Worm (Caenorhabditis elegans): ENCODE results near the gene zig-5.

DNA sequence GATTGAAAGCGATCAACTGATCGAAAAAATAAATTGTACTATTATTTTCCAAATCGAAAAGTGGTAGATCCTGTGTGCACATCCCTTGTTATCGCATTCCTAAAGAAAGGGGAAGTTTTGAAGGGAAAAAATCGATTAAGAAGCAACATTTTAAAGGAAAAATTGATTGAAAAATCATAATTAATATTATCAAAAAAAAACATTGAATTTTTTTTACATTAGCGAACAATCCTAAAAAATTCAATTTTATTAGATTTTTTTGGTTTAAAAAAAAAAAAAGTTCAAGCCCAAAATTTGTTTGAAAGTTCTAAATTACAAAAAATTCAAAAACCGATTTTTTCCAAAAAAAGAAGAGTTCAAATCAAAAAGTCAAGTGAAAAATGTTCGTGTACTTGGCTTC, 41.8 kb upstream of the zig-5 start, which contains the start of gene dmsr-5:
- no peak for TF ChIP-seq nhr-77 (tag; optimal IDR thresholded peaks at IDR 0.05)
- TF ChIP-seq nhr-11 (tag; optimal IDR thresholded peaks at IDR 0.05), result no peak
